Worm (Caenorhabditis elegans) whole organism, L3 larva: Measurements from ENCODE around the gene R01H10.4.

Source experiments
- aly-2 ChIP-seq: fragments of 150-350 bp; optimal IDR thresholded peaks from 2 replicates; lab custom pipeline; 2014; ENCODE audit warnings: missing biosample characterization, missing genetic modification characterization
- fkh-10 ChIP-seq: sonication (generic microtip); optimal IDR thresholded peaks from 2 replicates; lab custom pipeline; 2017; ENCODE audit warnings: missing biosample characterization, missing genetic modification reagents, missing genetic modification characterization
- jun-1 ChIP-seq: fragments of 150-350 bp; optimal IDR thresholded peaks from 2 replicates; lab custom pipeline; 2014; ENCODE audit warnings: missing biosample characterization, missing genetic modification reagents, missing genetic modification characterization
- lsy-12 ChIP-seq: sonication (generic microtip); optimal IDR thresholded peaks from 2 replicates; lab custom pipeline; 2016; ENCODE audit warnings: mild to moderate bottlenecking, missing genetic modification characterization, missing compliant biosample characterization
- nhr-43 ChIP-seq: sonication (generic microtip); optimal IDR thresholded peaks from 2 replicates; lab custom pipeline; 2016; ENCODE audit warnings: mild to moderate bottlenecking, missing genetic modification characterization, missing compliant biosample characterization; ENCODE audit not compliant: poor library complexity, severe bottlenecking
- pqm-1 ChIP-seq: fragments of 150-350 bp; optimal IDR thresholded peaks from 2 replicates; lab custom pipeline; 2017; ENCODE audit warnings: missing biosample characterization, missing genetic modification characterization, inconsistent platforms
- snpc-4 ChIP-seq: fragments of 150-350 bp; optimal IDR thresholded peaks from 2 replicates; lab custom pipeline; 2014; ENCODE audit warnings: missing biosample characterization, missing genetic modification characterization
- unc-39 ChIP-seq: sonication (generic microtip); optimal IDR thresholded peaks from 4 replicates; lab custom pipeline; 2017; ENCODE audit warnings: missing biosample characterization, missing genetic modification characterization
- zag-1 ChIP-seq: fragments of 150-350 bp; optimal IDR thresholded peaks from 2 replicates; lab custom pipeline; 2014; ENCODE audit warnings: missing biosample characterization, missing genetic modification characterization

- TF ChIP-seq fkh-10 (no peak), jun-1 (no peak), snpc-4 (tag; lab: Kevin White, UChicago) (no peak), aly-2 (tag; lab: Kevin White, UChicago) (no peak), pqm-1 (tag; lab: Kevin White, UChicago) (no peak), unc-39 (tag; lab: Kevin White, UChicago) (no peak), nhr-43 (tag; lab: Kevin White, UChicago) (no peak), lsy-12 (tag; lab: Kevin White, UChicago) (no peak), zag-1 (no peak)
Observed at ce11 chrIII:10254583-10254982, at the start of gene R01H10.4.
